Fruit fly (Drosophila melanogaster): ENCODE measurements around the gene CG9356.
A peak's percentile ranks its signal among the peaks of the same experiment; 100 is the strongest.

The CG9356 gene

dm6 chr3R:9401127-9401603 lies 2.9 kb downstream of the CG9356 start, which contains the start of the genes RpL34b and CG8132 (continued):
- peak; percentile 97 for TF ChIP-seq Xbp1 (GFP tag; optimal IDR thresholded peaks at IDR 0.05)
- TF ChIP-seq Taf1 (GFP tag; IDR thresholded peaks at IDR 0.05): peak; percentile 89
- TF ChIP-seq wor (GFP tag; IDR thresholded peaks at IDR 0.05): peak; percentile 80
- peak; percentile 97 for TF ChIP-seq CG33213 (GFP tag; optimal IDR thresholded peaks at IDR 0.05)
- peak; percentile 100 for TF ChIP-seq YL-1 (GFP tag; optimal IDR thresholded peaks at IDR 0.05)
- peak; percentile 88 for TF ChIP-seq CG10565 (GFP tag; optimal IDR thresholded peaks at IDR 0.05)
- peak; percentile 98 for TF ChIP-seq Max (GFP tag; optimal IDR thresholded peaks at IDR 0.05)
- TF ChIP-seq Lpt (GFP tag; optimal IDR thresholded peaks at IDR 0.05): no peak
- TF ChIP-seq CG17829 (tag; optimal IDR thresholded peaks at IDR 0.05): peak; percentile 96
- peak; percentile 95 for TF ChIP-seq CG14441 (GFP tag; IDR thresholded peaks at IDR 0.05)
- peak; percentile 97 for TF ChIP-seq CG18599 (GFP tag; optimal IDR thresholded peaks at IDR 0.05)
- TF ChIP-seq Rfx (GFP tag; IDR thresholded peaks at IDR 0.05): peak; percentile 99
- peak; percentile 82 for TF ChIP-seq cato (GFP tag; optimal IDR thresholded peaks at IDR 0.05; ENCODE audit: borderline replicate concordance)
- TF ChIP-seq ems (GFP tag; optimal IDR thresholded peaks at IDR 0.05): peak; percentile 96
- peak; percentile 94 for TF ChIP-seq CG10147 (GFP tag; optimal IDR thresholded peaks at IDR 0.05)
- peak; percentile 83 for TF ChIP-seq Asciz (GFP tag; optimal IDR thresholded peaks at IDR 0.05)
- peak; percentile 84 for TF ChIP-seq CG10274 (GFP tag; optimal IDR thresholded peaks at IDR 0.05)
- peak; percentile 95 for TF ChIP-seq grau (tag; optimal IDR thresholded peaks at IDR 0.05)
- TF ChIP-seq Side (GFP tag; optimal IDR thresholded peaks at IDR 0.05): peak; percentile 95
- peak; percentile 88 for TF ChIP-seq CG5245 (GFP tag; optimal IDR thresholded peaks at IDR 0.05)
- peak; percentile 96 for TF ChIP-seq CHES-1-like (GFP tag; optimal IDR thresholded peaks at IDR 0.05)
- peak; percentile 93 for TF ChIP-seq Awh (GFP tag; IDR thresholded peaks at IDR 0.05)
- TF ChIP-seq Drgx (GFP tag; IDR thresholded peaks at IDR 0.05): peak; percentile 90
- TF ChIP-seq hbn (GFP tag; IDR thresholded peaks at IDR 0.05; ENCODE audit: partially characterized antibody): no peak
- TF ChIP-seq crol (GFP tag; IDR thresholded peaks at IDR 0.05): no peak; the same call in 1 of the 2 replicates
- TF ChIP-seq caup (GFP tag; optimal IDR thresholded peaks at IDR 0.05; ENCODE audit: severe bottlenecking): peak; percentile 97
- peak; percentile 95 for TF ChIP-seq run (tag; optimal IDR thresholded peaks at IDR 0.05)
- peak; percentile 87 for TF ChIP-seq CG32767 (GFP tag; IDR thresholded peaks at IDR 0.05)
- peak; percentile 79 for TF ChIP-seq Ravus (GFP tag; IDR thresholded peaks at IDR 0.05)
- peak; percentile 88 for TF ChIP-seq Neu2 (GFP tag; optimal IDR thresholded peaks at IDR 0.05; ENCODE audit: borderline replicate concordance)
- peak; percentile 83 for TF ChIP-seq Nf-YA (GFP tag; IDR thresholded peaks at IDR 0.05)
- TF ChIP-seq gt (GFP tag; IDR thresholded peaks at IDR 0.05): peak; percentile 93
- TF ChIP-seq cg (GFP tag; optimal IDR thresholded peaks at IDR 0.05): no peak
- TF ChIP-seq kay (GFP tag; optimal IDR thresholded peaks at IDR 0.05): peak; percentile 92
- TF ChIP-seq CG6791 (GFP tag; IDR thresholded peaks at IDR 0.05; ENCODE audit: partially characterized antibody): no peak; the same call in 2 of the 3 replicates
- TF ChIP-seq CG10462 (GFP tag; optimal IDR thresholded peaks at IDR 0.05): peak; percentile 89
- peak; percentile 62 for TF ChIP-seq zf30C (GFP tag; optimal IDR thresholded peaks at IDR 0.05)
- peak; percentile 96 for TF ChIP-seq CG6175 (GFP tag; IDR thresholded peaks at IDR 0.05)
- peak; percentile 89 for TF ChIP-seq CG2875 (GFP tag; optimal IDR thresholded peaks at IDR 0.05)
- TF ChIP-seq eyg (GFP tag; optimal IDR thresholded peaks at IDR 0.05): peak; percentile 78
- peak; percentile 95 for TF ChIP-seq GATAe (GFP tag; conservative IDR thresholded peaks at IDR 0.05)
- peak; percentile 99 for TF ChIP-seq CG11456 (GFP tag; IDR thresholded peaks at IDR 0.05)
- TF ChIP-seq ase (GFP tag; IDR thresholded peaks at IDR 0.05): peak; percentile 94
- peak; percentile 89 for TF ChIP-seq Myb (GFP tag; optimal IDR thresholded peaks at IDR 0.05)
- peak; percentile 97 for TF ChIP-seq bcd (GFP tag; optimal IDR thresholded peaks at IDR 0.05)
- TF ChIP-seq Mrtf (GFP tag; IDR thresholded peaks at IDR 0.05): peak; percentile 94
- peak; percentile 94 for TF ChIP-seq CG6272 (GFP tag; IDR thresholded peaks at IDR 0.05)
- peak in 1 of 2 experiments; percentile 87 for TF ChIP-seq insv (GFP tag; optimal IDR thresholded peaks at IDR 0.05)
- TF ChIP-seq CG4282 (GFP tag; optimal IDR thresholded peaks at IDR 0.05): peak; percentile 92
- TF ChIP-seq Hr78 (GFP tag; optimal IDR thresholded peaks at IDR 0.05): no peak

Measured in whole organism, embryonic.